Worm (Caenorhabditis elegans): ENCODE data around the gene srsx-29.

The srsx-29 gene

DNA sequence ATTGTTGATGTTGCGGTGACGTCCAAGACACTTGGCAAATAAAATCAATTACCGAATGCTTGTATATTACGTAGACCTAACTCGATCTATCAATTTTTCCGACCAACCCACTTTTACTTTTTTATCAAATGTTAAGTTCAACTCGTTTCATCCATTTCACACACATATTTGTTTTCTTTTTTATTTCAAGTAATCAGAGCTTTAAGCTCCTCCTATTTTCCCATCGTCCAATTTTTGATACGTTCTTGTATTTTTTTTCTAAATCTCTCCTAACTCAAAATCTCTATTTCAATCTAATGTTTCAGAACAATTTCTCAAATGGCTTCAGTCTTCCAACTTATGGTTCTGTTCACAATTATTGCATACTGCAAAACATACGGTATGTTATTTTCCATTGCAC is 43.6 kb downstream of the srsx-29 start, which contains the start of gene ZK856.6:
Gene ZK856.6, plus strand, starts transcription at position 301 of the 400 bp plus-strand sequence.
- TF ChIP-seq ceh-58 (GFP tag; IDR thresholded peaks at IDR 0.05) (no peak), hmg-1.2 (GFP tag; IDR thresholded peaks at IDR 0.05) (no peak), lin-26 (GFP tag; IDR thresholded peaks at IDR 0.05) (no peak), C06A6.2 (GFP tag; conservative IDR thresholded peaks at IDR 0.05) (no peak), athp-1 (tag; optimal IDR thresholded peaks at IDR 0.05) (no peak), attf-3 (GFP tag; conservative IDR thresholded peaks at IDR 0.05) (no peak), madf-8 (GFP tag; conservative IDR thresholded peaks at IDR 0.05) (no peak), nhr-27 (tag; optimal IDR thresholded peaks at IDR 0.05) (no peak), xnd-1 (tag; optimal IDR thresholded peaks at IDR 0.05) (no peak), him-1 (tag; optimal IDR thresholded peaks at IDR 0.05) (no peak), ztf-25 (GFP tag; IDR thresholded peaks at IDR 0.05) (no peak), nfyb-1 (GFP tag; IDR thresholded peaks at IDR 0.05) (no peak), Y56A3A.18 (GFP tag; IDR thresholded peaks at IDR 0.05) (no peak), dpff-1 (tag; optimal IDR thresholded peaks at IDR 0.05) (no peak)

- TF ChIP-seq ama-1 (optimal IDR thresholded peaks at IDR 0.05) (no peak), ama-1 (GFP tag; optimal IDR thresholded peaks at IDR 0.05) (peak in 1 of 2 experiments; percentile 7), C06A6.2 (GFP tag; conservative IDR thresholded peaks at IDR 0.05) (no peak), ztf-26 (tag; optimal IDR thresholded peaks at IDR 0.05) (no peak), ZK185.1 (tag; optimal IDR thresholded peaks at IDR 0.05; ENCODE audit: poor library complexity, severe bottlenecking) (no peak), madf-8 (GFP tag; conservative IDR thresholded peaks at IDR 0.05) (no peak), ets-4 (GFP tag; optimal IDR thresholded peaks at IDR 0.05) (no peak), nfyb-1 (GFP tag; IDR thresholded peaks at IDR 0.05) (no peak), aptf-2 (GFP tag; conservative IDR thresholded peaks at IDR 0.05) (no peak), mes-4 (tag; optimal IDR thresholded peaks at IDR 0.05) (no peak)
Measured at ce11 chrV:10201913-10202312, 47.1 kb downstream of the srsx-29 start, which contains the start of gene ZK856.7. Gene ZK856.7, plus strand, starts transcription at chrV:10202098.

ce11 chrV:10202340-10202739 is 47.5 kb downstream of the srsx-29 start:
- TF ChIP-seq tlf-1 (GFP tag; optimal IDR thresholded peaks at IDR 0.05), result no peak

- TF ChIP-seq akir-1 (GFP tag; optimal IDR thresholded peaks at IDR 0.05) (no peak), snpc-4 (GFP tag; optimal IDR thresholded peaks at IDR 0.05) (no peak), snpc-4 (tag; optimal IDR thresholded peaks at IDR 0.05) (peak in 2 of 4 experiments; percentile 33 to 36), let-607 (tag; optimal IDR thresholded peaks at IDR 0.05) (no peak), madf-6 (GFP tag; IDR thresholded peaks at IDR 0.05) (0 out of 2 replicates have a peak, but pooled peaks have one; percentile 17), ztf-18 (tag; optimal IDR thresholded peaks at IDR 0.05) (peak; percentile 56), cebp-1 (GFP tag; IDR thresholded peaks at IDR 0.05) (no peak), cebp-1 (tag; optimal IDR thresholded peaks at IDR 0.05) (peak; percentile 2), B0019.2 (GFP tag; conservative IDR thresholded peaks at IDR 0.05) (no peak), Y79H2A.3 (GFP tag; conservative IDR thresholded peaks at IDR 0.05) (no peak), ceh-79 (tag; optimal IDR thresholded peaks at IDR 0.05) (no peak), nhr-80 (tag; optimal IDR thresholded peaks at IDR 0.05) (peak; percentile 65), nfyb-1 (GFP tag; IDR thresholded peaks at IDR 0.05) (no peak)
Measured at ce11 chrV:10203435-10204009, 48.7 kb downstream of the srsx-29 start, which contains the start of gene chpf-1. Gene chpf-1, minus strand, starts transcription at chrV:10203485.
